Fruit fly (Drosophila melanogaster) whole organism, embryonic: ENCODE data around the gene pbl.

Source experiments
- Atf-2 ChIP-seq: fragments of 200-800 bp; sonication (Bioruptor generic); optimal IDR thresholded peaks from 2 replicates; lab custom pipeline; 2016; ENCODE audit warnings: missing biosample characterization, missing genetic modification characterization
- Awh ChIP-seq: fragments of 200-800 bp; sonication (Bioruptor generic); IDR thresholded peaks from 2 replicates; pipeline ENCODE4, ENCODE4 v1.3.6; 2022; ENCODE audit warnings: missing biosample characterization, missing genetic modification characterization
- BtbVII ChIP-seq: fragments of 200-800 bp; sonication (Bioruptor generic); optimal IDR thresholded peaks from 3 replicates; lab custom pipeline; 2017; ENCODE audit warnings: missing biosample characterization, mild to moderate bottlenecking, missing genetic modification characterization
- CG10274 ChIP-seq: fragments of 200-800 bp; sonication (Bioruptor generic); optimal IDR thresholded peaks from 3 replicates; lab custom pipeline; 2017; ENCODE audit warnings: missing biosample characterization, mild to moderate bottlenecking, missing genetic modification characterization
- CG12942 ChIP-seq: fragments of 200-800 bp; sonication (Bioruptor generic); optimal IDR thresholded peaks from 3 replicates; lab custom pipeline; 2016; ENCODE audit warnings: missing biosample characterization, missing genetic modification characterization
- CG13424 ChIP-seq: fragments of 200-800 bp; sonication (Bioruptor generic); optimal IDR thresholded peaks from 2 replicates; lab custom pipeline; 2019; ENCODE audit warnings: missing biosample characterization, mild to moderate bottlenecking, missing genetic modification characterization, moderate library complexity
- CG13775 ChIP-seq: fragments of 200-800 bp; sonication (Bioruptor generic); optimal IDR thresholded peaks from 3 replicates; lab custom pipeline; 2017; ENCODE audit warnings: missing biosample characterization, mild to moderate bottlenecking, missing genetic modification characterization
- CG13894 ChIP-seq: fragments of 200-800 bp; sonication (Bioruptor generic); optimal IDR thresholded peaks from 3 replicates; lab custom pipeline; 2018; ENCODE audit warnings: missing biosample characterization, mild to moderate bottlenecking, missing genetic modification characterization, moderate library complexity
- CG15479 ChIP-seq: fragments of 200-800 bp; sonication (Bioruptor generic); optimal IDR thresholded peaks from 3 replicates; lab custom pipeline; 2019; ENCODE audit warnings: missing biosample characterization, mild to moderate bottlenecking, missing genetic modification characterization, moderate library complexity
- CG1647 ChIP-seq: fragments of 200-800 bp; sonication (Bioruptor generic); optimal IDR thresholded peaks from 3 replicates; lab custom pipeline; 2016; ENCODE audit warnings: missing biosample characterization, missing genetic modification characterization
- CG2199 ChIP-seq: fragments of 200-800 bp; sonication (Bioruptor generic); IDR thresholded peaks from 3 replicates; pipeline ENCODE4 v1.3.6; 2022; ENCODE audit warnings: missing biosample characterization, missing genetic modification characterization
- CG2202 ChIP-seq: fragments of 200-800 bp; sonication (Bioruptor generic); optimal IDR thresholded peaks from 2 replicates; lab custom pipeline; 2018; ENCODE audit warnings: missing biosample characterization, mild to moderate bottlenecking, missing genetic modification characterization
- CG4282 ChIP-seq: fragments of 200-800 bp; sonication (Bioruptor generic); optimal IDR thresholded peaks from 2 replicates; lab custom pipeline; 2016; ENCODE audit warnings: missing biosample characterization, missing genetic modification characterization
- CG4617 ChIP-seq: fragments of 200-800 bp; sonication (Bioruptor generic); optimal IDR thresholded peaks from 3 replicates; lab custom pipeline; 2016; ENCODE audit warnings: missing biosample characterization, missing genetic modification characterization, borderline replicate concordance
- CG6854 ChIP-seq: fragments of 200-800 bp; sonication (Bioruptor generic); optimal IDR thresholded peaks from 3 replicates; lab custom pipeline; 2017; ENCODE audit warnings: missing biosample characterization, mild to moderate bottlenecking, missing genetic modification characterization
- CG7357 ChIP-seq: fragments of 200-800 bp; sonication (Bioruptor generic); IDR thresholded peaks from 3 replicates; pipeline ENCODE4 v1.3.6; 2022; ENCODE audit warnings: missing biosample characterization, missing genetic modification characterization
- CG9817 ChIP-seq: fragments of 200-800 bp; sonication (Bioruptor generic); optimal IDR thresholded peaks from 2 replicates; lab custom pipeline; 2018; ENCODE audit warnings: missing biosample characterization, mild to moderate bottlenecking, missing genetic modification characterization, moderate library complexity
- CHES-1-like ChIP-seq: fragments of 200-800 bp; sonication (Bioruptor generic); optimal IDR thresholded peaks from 2 replicates; lab custom pipeline; 2016; ENCODE audit warnings: missing biosample characterization, missing genetic modification characterization
- Fer2 ChIP-seq: fragments of 200-800 bp; sonication (Bioruptor generic); optimal IDR thresholded peaks from 2 replicates; lab custom pipeline; 2018; ENCODE audit warnings: missing biosample characterization, mild to moderate bottlenecking, missing genetic modification characterization, moderate library complexity
- Gsc ChIP-seq: fragments of 200-800 bp; sonication (Bioruptor generic); IDR thresholded peaks from 2 replicates; pipeline ENCODE4 v1.3.6; 2022; ENCODE audit warnings: missing biosample characterization, missing genetic modification characterization
- HLHmδ ChIP-seq: fragments of 200-800 bp; sonication (Bioruptor generic); optimal IDR thresholded peaks from 2 replicates; lab custom pipeline; 2018; ENCODE audit warnings: missing biosample characterization, mild to moderate bottlenecking, missing genetic modification characterization, moderate library complexity
- HmgD ChIP-seq: fragments of 200-800 bp; sonication (Bioruptor generic); optimal IDR thresholded peaks from 3 replicates; lab custom pipeline; 2016; ENCODE audit warnings: missing biosample characterization, missing genetic modification characterization
- Hr78 ChIP-seq, 2 experiments: fragments of 200-800 bp in 1 of 2; fragments of >200 bp in 1 of 2; sonication (Bioruptor generic) in 1 of 2; optimal IDR thresholded peaks; 2 replicates each; lab custom pipeline; 2017 to 2019; ENCODE audit warnings: missing biosample characterization in 2 of 2, missing genetic modification characterization in 2 of 2, mild to moderate bottlenecking in 1 of 2, moderate library complexity in 1 of 2
- Lim3 ChIP-seq: fragments of 200-800 bp; sonication (Bioruptor generic); IDR thresholded peaks from 2 replicates; pipeline ENCODE4 v1.3.6; 2022; ENCODE audit warnings: missing biosample characterization, missing genetic modification characterization
- Lpt ChIP-seq: fragments of >200 bp; optimal IDR thresholded peaks from 2 replicates; lab custom pipeline; 2018; ENCODE audit warnings: missing biosample characterization, missing genetic modification characterization
- Mad ChIP-seq: fragments of 200-800 bp; sonication (Bioruptor generic); optimal IDR thresholded peaks from 2 replicates; lab custom pipeline; 2016; ENCODE audit warnings: missing biosample characterization, missing genetic modification characterization
- Mrtf ChIP-seq: fragments of 200-800 bp; sonication (Bioruptor generic); IDR thresholded peaks from 3 replicates; pipeline ENCODE4 v1.3.6; 2022; ENCODE audit warnings: missing biosample characterization, missing genetic modification characterization
- Nf-YB ChIP-seq: fragments of 200-800 bp; sonication (Bioruptor generic); optimal IDR thresholded peaks from 3 replicates; lab custom pipeline; 2019; ENCODE audit warnings: missing biosample characterization, mild to moderate bottlenecking, missing genetic modification characterization, moderate library complexity
- Rx ChIP-seq: fragments of 200-800 bp; sonication (Bioruptor generic); IDR thresholded peaks from 2 replicates; pipeline ENCODE4 v1.3.6; 2022; ENCODE audit warnings: missing biosample characterization, missing genetic modification characterization
- Sox102F ChIP-seq: fragments of 200-800 bp; sonication (Bioruptor generic); optimal IDR thresholded peaks from 2 replicates; lab custom pipeline; 2018; ENCODE audit warnings: missing biosample characterization, mild to moderate bottlenecking, missing genetic modification characterization, moderate library complexity
- Stat92E ChIP-seq, 3 experiments: fragments of >200 bp in 2 of 3; fragments of 200-800 bp in 1 of 3; sonication (Bioruptor generic) in 1 of 3; optimal IDR thresholded peaks; 2 replicates each; lab custom pipeline; 2017 to 2019; ENCODE audit warnings: missing biosample characterization in 3 of 3, missing genetic modification characterization in 3 of 3, mild to moderate bottlenecking in 1 of 3, moderate library complexity in 1 of 3
- Usf ChIP-seq: fragments of 200-800 bp; sonication (Bioruptor generic); optimal IDR thresholded peaks from 2 replicates; lab custom pipeline; 2017; ENCODE audit warnings: missing genotype, missing biosample characterization, missing genetic modification characterization
- Xrp1 ChIP-seq: fragments of 200-800 bp; sonication (Bioruptor generic); IDR thresholded peaks from 2 replicates; pipeline ENCODE4 v1.3.6; 2022; ENCODE audit warnings: missing biosample characterization, missing genetic modification characterization
- aop ChIP-seq: fragments of 200-800 bp; sonication (Bioruptor generic); IDR thresholded peaks from 2 replicates; pipeline ENCODE4 v1.3.6; 2022; ENCODE audit warnings: missing biosample characterization, missing genetic modification characterization
- br ChIP-seq: fragments of >200 bp; optimal IDR thresholded peaks from 2 replicates; lab custom pipeline; 2017
- chif ChIP-seq, 2 experiments: fragments of 200-800 bp; sonication (Bioruptor generic); optimal IDR thresholded peaks; 3 replicates each; lab custom pipeline; 2016; ENCODE audit warnings: missing biosample characterization in 2 of 2, missing genetic modification characterization in 2 of 2
- crp ChIP-seq, 2 experiments: fragments of 200-800 bp; sonication (Bioruptor generic); optimal IDR thresholded peaks; 2 replicates in 1 of 2; 3 replicates in 1 of 2; lab custom pipeline; 2017; ENCODE audit warnings: missing biosample characterization in 2 of 2, missing genetic modification characterization in 2 of 2, mild to moderate bottlenecking in 1 of 2, moderate library complexity in 1 of 2
- ewg ChIP-seq: fragments of 200-800 bp; sonication (Bioruptor generic); optimal IDR thresholded peaks from 3 replicates; lab custom pipeline; 2017; ENCODE audit warnings: mild to moderate bottlenecking, missing biosample characterization, missing genetic modification reagents, missing genetic modification characterization
- gce ChIP-seq: fragments of 200-800 bp; sonication (Bioruptor generic); IDR thresholded peaks from 3 replicates; pipeline ENCODE4 v1.3.6; 2022; ENCODE audit warnings: missing biosample characterization, missing genetic modification characterization
- gcm2 ChIP-seq: fragments of 200-800 bp; sonication (Bioruptor generic); optimal IDR thresholded peaks from 2 replicates; lab custom pipeline; 2016; ENCODE audit warnings: missing biosample characterization, missing genetic modification characterization
- gem ChIP-seq: fragments of 200-800 bp; sonication (Bioruptor generic); optimal IDR thresholded peaks from 2 replicates; lab custom pipeline; 2019; ENCODE audit warnings: missing biosample characterization, mild to moderate bottlenecking, missing genetic modification characterization, moderate library complexity
- jigr1 ChIP-seq: fragments of 200-800 bp; sonication (Bioruptor generic); IDR thresholded peaks from 3 replicates; pipeline ENCODE4 v1.3.6; 2022; ENCODE audit warnings: missing biosample characterization, missing genetic modification characterization
- ken ChIP-seq: fragments of 200-800 bp; sonication (Bioruptor generic); IDR thresholded peaks from 3 replicates; pipeline ENCODE4 v1.3.6; 2022; ENCODE audit warnings: missing biosample characterization, missing genetic modification characterization
- mirr ChIP-seq: fragments of 200-800 bp; sonication (Bioruptor generic); optimal IDR thresholded peaks from 3 replicates; lab custom pipeline; 2018; ENCODE audit warnings: missing biosample characterization, mild to moderate bottlenecking, missing genetic modification characterization
- nerfin-2 ChIP-seq: fragments of 200-800 bp; sonication (Bioruptor generic); IDR thresholded peaks from 2 replicates; pipeline ENCODE4 v1.3.6; 2022; ENCODE audit warnings: missing biosample characterization, missing genetic modification characterization; ENCODE audit not compliant: partially characterized antibody
- pita ChIP-seq: fragments of 200-800 bp; sonication (Bioruptor generic); optimal IDR thresholded peaks from 2 replicates; lab custom pipeline; 2017; ENCODE audit warnings: missing biosample characterization, mild to moderate bottlenecking, missing genetic modification characterization
- rib ChIP-seq: fragments of 200-800 bp; sonication (Bioruptor generic); IDR thresholded peaks from 2 replicates; pipeline ENCODE4 v1.3.6; 2022; ENCODE audit warnings: missing biosample characterization, missing genetic modification characterization
- sisA ChIP-seq: fragments of 200-800 bp; sonication (Bioruptor generic); IDR thresholded peaks from 2 replicates; pipeline ENCODE4 v1.3.6; 2022; ENCODE audit warnings: missing biosample characterization, missing genetic modification characterization
- ttk ChIP-seq: fragments of 200-800 bp; sonication (Bioruptor generic); IDR thresholded peaks from 2 replicates; pipeline ENCODE4 v2.1.2; 2022; ENCODE audit warnings: missing biosample characterization, missing genetic modification characterization
- zf30C ChIP-seq: fragments of 200-800 bp; sonication (Bioruptor generic); optimal IDR thresholded peaks from 3 replicates; lab custom pipeline; 2018; ENCODE audit warnings: missing biosample characterization, mild to moderate bottlenecking, missing genetic modification characterization

pbl gene

DNA sequence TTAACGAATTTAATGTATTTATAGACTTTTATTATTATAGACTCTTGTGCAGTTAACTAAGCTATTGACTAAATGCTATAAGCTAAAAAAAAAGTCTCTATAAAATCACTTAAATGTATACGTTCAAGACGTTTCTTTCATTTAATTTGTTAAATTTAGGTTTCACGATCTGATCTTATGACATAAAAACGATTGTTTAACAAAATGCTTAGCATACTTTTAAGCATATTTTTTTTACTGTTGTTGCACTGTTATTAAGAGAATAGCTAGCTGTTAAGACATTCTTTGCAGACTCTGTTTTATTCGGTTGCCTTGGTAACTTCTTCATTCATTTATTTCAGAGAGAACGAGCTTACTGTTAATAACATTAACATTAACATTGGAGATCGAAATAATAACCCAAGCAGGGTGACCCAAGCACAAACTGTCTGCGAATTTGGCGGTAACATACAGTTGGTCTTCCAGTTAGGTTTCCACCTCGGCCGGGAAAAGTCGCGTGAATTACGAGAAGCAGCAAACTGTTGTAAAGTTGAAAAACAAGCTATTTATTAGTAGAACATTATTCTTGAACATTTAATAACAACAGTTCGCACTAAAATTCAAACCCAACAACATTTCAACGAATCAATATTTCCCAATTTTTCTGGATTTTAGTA, 43.0 kb downstream of the pbl start, which contains the start of gene CG32365 (continued):
- TF ChIP-seq chif (GFP tag; optimal IDR thresholded peaks at IDR 0.05; lab: Kevin White, UChicago) (no peak), Awh (no peak), Fer2 (tag; lab: Kevin White, UChicago) (no peak), Stat92E (GFP tag; optimal IDR thresholded peaks at IDR 0.05; lab: Kevin White, UChicago) (no peak), crp (GFP tag; optimal IDR thresholded peaks at IDR 0.05; lab: Kevin White, UChicago) (no peak), sisA (GFP tag; lab: Robert Waterston, UW) (no peak), gce (GFP tag; lab: Robert Waterston, UW) (no peak), CG9817 (tag; lab: Kevin White, UChicago) (no peak), Atf-2 (GFP tag; lab: Kevin White, UChicago) (no peak), rib (GFP tag; lab: Robert Waterston, UW) (no peak), nerfin-2 (GFP tag; lab: Robert Waterston, UW) (0 out of 2 replicates have a peak, but pooled peaks have one; percentile 14), gem (no peak), HLHmδ (GFP tag; lab: Kevin White, UChicago) (peak; percentile 6), Gsc (GFP tag; lab: Robert Waterston, UW) (no peak), Nf-YB (no peak), ewg (no peak), CG15479 (GFP tag; lab: Kevin White, UChicago) (no peak), BtbVII (GFP tag; lab: Kevin White, UChicago) (no peak), Usf (GFP tag; lab: Kevin White, UChicago) (no peak), Sox102F (GFP tag; lab: Kevin White, UChicago) (no peak), zf30C (GFP tag; lab: Kevin White, UChicago) (peak; percentile 5), Hr78 (GFP tag; optimal IDR thresholded peaks at IDR 0.05; lab: Kevin White, UChicago) (no peak), CG4617 (GFP tag; lab: Kevin White, UChicago) (no peak), ken (GFP tag; lab: Robert Waterston, UW) (no peak; the same call in 2 of the 3 replicates), CG7357 (GFP tag; lab: Robert Waterston, UW) (no peak), CG4282 (GFP tag; lab: Kevin White, UChicago) (no peak), CG1647 (GFP tag; lab: Kevin White, UChicago) (no peak), jigr1 (GFP tag; lab: Robert Waterston, UW) (no peak), aop (GFP tag; lab: Robert Waterston, UW) (no peak), Rx (GFP tag; lab: Robert Waterston, UW) (no peak), gcm2 (no peak), CG2199 (GFP tag; lab: Robert Waterston, UW) (0 out of 3 replicates have a peak, but pooled peaks have one; percentile 50), CG10274 (no peak), Xrp1 (GFP tag; lab: Robert Waterston, UW) (no peak), CHES-1-like (GFP tag; lab: Kevin White, UChicago) (no peak), Lpt (GFP tag; lab: Kevin White, UChicago) (no peak), CG12942 (GFP tag; lab: Kevin White, UChicago) (no peak), ttk (GFP tag; lab: Robert Waterston, UW) (no peak), br (no peak), HmgD (no peak), CG13775 (GFP tag; lab: Kevin White, UChicago) (no peak), CG6854 (peak; percentile 5), Mrtf (GFP tag; lab: Robert Waterston, UW) (no peak), CG13424 (tag; lab: Kevin White, UChicago) (peak; percentile 4), Mad (GFP tag; lab: Kevin White, UChicago) (no peak), CG2202 (tag; lab: Kevin White, UChicago) (no peak), CG13894 (tag; lab: Kevin White, UChicago) (peak; percentile 45), mirr (GFP tag; lab: Kevin White, UChicago) (peak; percentile 66), pita (no peak), Lim3 (GFP tag; lab: Robert Waterston, UW) (no peak)
